Worm (Caenorhabditis elegans) whole organism, mixed stage, embryonic: ENCODE results near the gene Y38H6C.4.

Source experiments
- ceh-83 ChIP-seq: fragments of 200-800 bp; sonication (Bioruptor generic); optimal IDR thresholded peaks from 2 replicates; lab custom pipeline; 2018; ENCODE audit warnings: mild to moderate bottlenecking, missing genetic modification characterization, missing compliant biosample characterization
- elt-1 ChIP-seq: sonication (generic microtip); optimal IDR thresholded peaks from 2 replicates; lab custom pipeline; 2017; ENCODE audit warnings: missing genetic modification characterization, mild to moderate bottlenecking, missing compliant biosample characterization, antibody characterized with exemption, moderate library complexity, borderline replicate concordance; ENCODE audit not compliant: insufficient read depth
- lin-13 ChIP-seq: fragments of 150-350 bp; optimal IDR thresholded peaks from 2 replicates; lab custom pipeline; 2014; ENCODE audit warnings: missing biosample characterization, missing genetic modification characterization
- lin-32 ChIP-seq: fragments of 200-800 bp; sonication (Bioruptor generic); optimal IDR thresholded peaks from 2 replicates; lab custom pipeline; 2018; ENCODE audit warnings: mild to moderate bottlenecking, missing genetic modification characterization, missing compliant biosample characterization
- nhr-12 ChIP-seq: fragments of 150-350 bp; optimal IDR thresholded peaks from 2 replicates; lab custom pipeline; 2014; ENCODE audit warnings: missing biosample characterization, missing genetic modification characterization
- pha-4 ChIP-seq: fragments of 150-350 bp; optimal IDR thresholded peaks from 2 replicates; lab custom pipeline; 2018; ENCODE audit warnings: missing biosample characterization, missing genetic modification reagents, missing genetic modification characterization
- unc-62 ChIP-seq: fragments of 150-350 bp; optimal IDR thresholded peaks from 2 replicates; lab custom pipeline; 2014; ENCODE audit warnings: missing biosample characterization, missing genetic modification reagents, missing genetic modification characterization
- ztf-11 ChIP-seq: fragments of 150-350 bp; optimal IDR thresholded peaks from 2 replicates; lab custom pipeline; 2014; ENCODE audit warnings: missing biosample characterization, missing genetic modification characterization

- no peak for TF ChIP-seq ceh-83 (GFP tag; lab: Kevin White, UChicago)
- TF ChIP-seq ztf-11 (tag; lab: Kevin White, UChicago), result no peak
- no peak for TF ChIP-seq lin-32 (GFP tag; lab: Kevin White, UChicago)
- no peak for TF ChIP-seq lin-13
- TF ChIP-seq elt-1, result no peak
- no peak for TF ChIP-seq pha-4 (tag; lab: Kevin White, UChicago)
- TF ChIP-seq unc-62, result no peak
- no peak for TF ChIP-seq nhr-12 (tag; lab: Kevin White, UChicago)
Measured at ce11 chrV:20493271-20494231, 11.3 kb downstream of the Y38H6C.4 start, which contains the start of gene B0250.5.
